Worm (Caenorhabditis elegans): ENCODE measurements around the gene rpl-39.

DNA sequence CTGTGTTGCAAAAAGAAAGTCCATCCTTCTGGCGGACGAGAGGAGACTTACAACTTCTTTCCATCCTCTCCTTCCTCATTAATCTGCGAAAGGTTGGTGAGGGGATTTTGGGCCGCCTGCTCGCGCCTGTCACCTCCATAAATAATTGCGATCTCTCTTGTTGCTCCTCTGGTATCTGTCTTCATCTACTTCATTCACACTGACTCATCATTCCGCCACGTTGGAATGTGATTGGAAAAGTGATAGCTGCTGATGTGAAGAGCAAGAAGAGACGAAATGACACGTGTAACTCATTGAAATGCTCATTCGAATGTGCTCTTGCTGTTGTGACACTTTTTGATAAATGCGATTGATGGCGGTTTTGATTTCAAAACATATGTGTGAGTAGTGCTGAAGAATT is 46.8 kb upstream of the rpl-39 start:
- TF ChIP-seq ZK546.5 (tag; optimal IDR thresholded peaks at IDR 0.05) (no peak), unc-39 (tag; optimal IDR thresholded peaks at IDR 0.05) (no peak), ztf-4 (tag; optimal IDR thresholded peaks at IDR 0.05) (no peak), nhr-77 (tag; optimal IDR thresholded peaks at IDR 0.05) (no peak), R02D3.7 (tag; optimal IDR thresholded peaks at IDR 0.05) (no peak), unc-62 (GFP tag; optimal IDR thresholded peaks at IDR 0.05) (peak; percentile 8), sma-3 (GFP tag; optimal IDR thresholded peaks at IDR 0.05) (no peak), nhr-12 (tag; optimal IDR thresholded peaks at IDR 0.05) (no peak), nhr-25 (tag; optimal IDR thresholded peaks at IDR 0.05) (no peak), ama-1 (optimal IDR thresholded peaks at IDR 0.05) (no peak), sma-9 (GFP tag; optimal IDR thresholded peaks at IDR 0.05) (peak; percentile 32), sma-9 (tag; optimal IDR thresholded peaks at IDR 0.05) (no peak), mdl-1 (tag; optimal IDR thresholded peaks at IDR 0.05) (no peak), egl-27 (tag; optimal IDR thresholded peaks at IDR 0.05) (peak; percentile 19)

Data from whole organism, L2 larva.